Worm (Caenorhabditis elegans): ENCODE results near the gene col-149.

- TF ChIP-seq unc-62 (GFP tag; optimal IDR thresholded peaks at IDR 0.05) (no peak), aptf-3 (GFP tag; IDR thresholded peaks at IDR 0.05) (no peak), F37B4.10 (GFP tag; IDR thresholded peaks at IDR 0.05) (no peak), pha-4 (tag; optimal IDR thresholded peaks at IDR 0.05) (no peak), nhr-27 (tag; optimal IDR thresholded peaks at IDR 0.05) (no peak), lin-54 (GFP tag; optimal IDR thresholded peaks at IDR 0.05) (no peak)
Observed at ce11 chrV:10252682-10253081, 40.0 kb downstream of the col-149 start.
